Fruit fly (Drosophila melanogaster) whole organism, pupa: ENCODE data around the gene Afti.

Experiments used
- CG14655 ChIP-seq: fragments of 200-800 bp; sonication (Bioruptor generic); optimal IDR thresholded peaks from 3 replicates; lab custom pipeline; 2017; ENCODE audit warnings: mild to moderate bottlenecking, missing biosample characterization, missing genetic modification reagents, missing genetic modification characterization
- CG34367 ChIP-seq: fragments of 200-800 bp; sonication (Bioruptor generic); optimal IDR thresholded peaks from 2 replicates; lab custom pipeline; 2018; ENCODE audit warnings: missing biosample characterization, mild to moderate bottlenecking, missing genetic modification characterization

DNA sequence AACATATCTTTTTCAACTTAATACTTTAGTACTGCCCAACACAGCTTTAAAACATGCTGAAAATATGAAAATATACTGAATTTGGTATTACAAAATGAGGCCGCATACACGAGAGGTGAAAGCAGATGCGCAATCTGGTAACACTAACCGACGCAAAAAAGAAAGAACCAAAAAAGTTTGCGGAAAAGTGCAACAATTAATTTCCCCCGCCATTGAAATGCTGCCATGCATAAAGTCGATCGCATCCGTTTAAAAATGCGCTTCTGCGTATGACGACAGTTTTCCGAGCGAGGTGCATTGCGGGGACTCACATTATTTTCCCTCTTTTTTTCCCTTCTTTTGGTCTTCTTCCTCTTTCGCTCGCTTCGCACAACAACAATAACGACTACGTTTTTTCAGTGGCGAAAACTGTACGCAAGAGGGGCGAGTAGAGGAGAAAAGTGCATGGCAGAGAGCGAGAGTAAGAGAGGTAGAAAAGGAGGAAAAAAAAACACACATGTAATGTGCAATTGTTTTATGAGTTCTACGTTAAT, 10.5 kb downstream of the Afti start, which contains the start of gene Set8:
- peak; percentile 36 for TF ChIP-seq CG34367 (tag; lab: Kevin White, UChicago)
- no peak for TF ChIP-seq CG14655 (GFP tag; lab: Kevin White, UChicago)
